Worm (Caenorhabditis elegans) whole organism, L4 larva: Measurements from ENCODE around the gene sas-5.

Experiments used
- D1046.2 ChIP-seq: fragments of 200-800 bp; sonication (Bioruptor generic); IDR thresholded peaks from 2 replicates; pipeline ENCODE4 v1.3.6; 2022; ENCODE audit warnings: missing genetic modification characterization, missing compliant biosample characterization
- F26F4.8 ChIP-seq: fragments of 200-800 bp; sonication (Bioruptor generic); conservative IDR thresholded peaks from 2 replicates; pipeline ENCODE4 v1.3.6; 2022; ENCODE audit warnings: missing genetic modification characterization, missing compliant biosample characterization
- F44E2.7 ChIP-seq: fragments of 200-800 bp; sonication (Bioruptor generic); IDR thresholded peaks from 2 replicates; pipeline ENCODE4 v2.1.2; 2022; ENCODE audit warnings: missing genetic modification characterization, missing compliant biosample characterization
- T26A8.4 ChIP-seq: fragments of 200-800 bp; sonication (Bioruptor generic); IDR thresholded peaks from 2 replicates; pipeline ENCODE4 v1.3.6; 2022; ENCODE audit warnings: missing genetic modification characterization, missing compliant biosample characterization
- Y48G9A.11 ChIP-seq: fragments of 200-800 bp; sonication (Bioruptor generic); IDR thresholded peaks from 2 replicates; pipeline ENCODE4 v1.3.6; 2022; ENCODE audit warnings: missing genetic modification reagents, missing genetic modification characterization, missing compliant biosample characterization
- ZK546.5 ChIP-seq, 2 experiments: sonication (generic microtip); optimal IDR thresholded peaks; 2 replicates each; lab custom pipeline; 2017; ENCODE audit warnings: missing biosample characterization in 2 of 2, missing genetic modification characterization in 2 of 2
- aha-1 ChIP-seq: fragments of 150-350 bp; peaks from one replicate; lab custom pipeline; 2014; ENCODE audit warnings: missing biosample characterization, missing genetic modification characterization
- ama-1 ChIP-seq: fragments of 150-350 bp; optimal IDR thresholded peaks from 2 replicates; lab custom pipeline; 2014; ENCODE audit warnings: inconsistent platforms, mixed read lengths
- arid-1 ChIP-seq: fragments of 200-800 bp; sonication (Bioruptor generic); conservative IDR thresholded peaks from 2 replicates; pipeline ENCODE4 v1.3.6; 2022; ENCODE audit warnings: missing genetic modification reagents, missing genetic modification characterization, missing compliant biosample characterization
- attf-4 ChIP-seq: sonication (generic microtip); optimal IDR thresholded peaks from 3 replicates; lab custom pipeline; 2017; ENCODE audit warnings: missing biosample characterization, missing genetic modification characterization
- ceh-32 ChIP-seq: sonication (generic microtip); optimal IDR thresholded peaks from 2 replicates; lab custom pipeline; 2016; ENCODE audit warnings: mild to moderate bottlenecking, missing genetic modification characterization, missing compliant biosample characterization; ENCODE audit not compliant: poor library complexity
- ceh-82 ChIP-seq: sonication (generic microtip); optimal IDR thresholded peaks from 2 replicates; lab custom pipeline; 2017; ENCODE audit warnings: missing biosample characterization, missing genetic modification characterization
- ces-1 ChIP-seq: fragments of 150-350 bp; sonication (generic microtip); optimal IDR thresholded peaks from 4 replicates; lab custom pipeline; 2014; ENCODE audit warnings: missing biosample characterization, missing genetic modification reagents, missing genetic modification characterization
- cey-2 ChIP-seq: sonication (generic microtip); optimal IDR thresholded peaks from 3 replicates; lab custom pipeline; 2017; ENCODE audit warnings: missing genetic modification characterization, mild to moderate bottlenecking, missing compliant biosample characterization, antibody characterized with exemption, borderline replicate concordance; ENCODE audit not compliant: insufficient read depth
- daf-16 ChIP-seq, 3 experiments: sonication (generic microtip); optimal IDR thresholded peaks; 2 replicates each; lab custom pipeline; 2016 to 2017; ENCODE audit warnings: missing genetic modification characterization in 3 of 3, missing genetic modification reagents in 3 of 3, mild to moderate bottlenecking in 2 of 3, missing compliant biosample characterization in 2 of 3, missing biosample characterization in 1 of 3, moderate library complexity in 1 of 3
- daf-8 ChIP-seq: fragments of 200-800 bp; sonication (Bioruptor generic); IDR thresholded peaks from 2 replicates; pipeline ENCODE4 v1.3.6; 2022; ENCODE audit warnings: missing genetic modification characterization, missing compliant biosample characterization
- dmd-6 ChIP-seq: fragments of 200-800 bp; sonication (Bioruptor generic); IDR thresholded peaks from 2 replicates; pipeline ENCODE4 v1.3.6; 2022; ENCODE audit warnings: missing genetic modification reagents, missing genetic modification characterization, missing compliant biosample characterization
- dmd-9 ChIP-seq: fragments of 200-800 bp; sonication (Bioruptor generic); IDR thresholded peaks from 2 replicates; pipeline ENCODE4 v1.3.6; 2022; ENCODE audit warnings: missing genetic modification reagents, missing genetic modification characterization, missing compliant biosample characterization
- duxl-1 ChIP-seq: sonication (generic microtip); optimal IDR thresholded peaks from 2 replicates; lab custom pipeline; 2016; ENCODE audit warnings: mild to moderate bottlenecking, missing genetic modification characterization, moderate library complexity, missing compliant biosample characterization; ENCODE audit not compliant: poor library complexity
- dve-1 ChIP-seq: sonication (generic microtip); optimal IDR thresholded peaks from 2 replicates; lab custom pipeline; 2017; ENCODE audit warnings: antibody characterized with exemption, mild to moderate bottlenecking, missing genetic modification characterization, missing compliant biosample characterization; ENCODE audit not compliant: insufficient read depth
- egl-43 ChIP-seq: fragments of 200-800 bp; sonication (Bioruptor generic); IDR thresholded peaks from 2 replicates; pipeline ENCODE4 v1.3.6; 2022; ENCODE audit warnings: missing genetic modification reagents, missing genetic modification characterization, missing compliant biosample characterization
- fkh-10 ChIP-seq: fragments of 150-350 bp; optimal IDR thresholded peaks from 2 replicates; lab custom pipeline; 2014; ENCODE audit warnings: missing biosample characterization, missing genetic modification reagents, missing genetic modification characterization
- hmg-1.1 ChIP-seq: fragments of 200-800 bp; sonication (Bioruptor generic); IDR thresholded peaks from 2 replicates; pipeline ENCODE4 v1.3.6; 2022; ENCODE audit warnings: missing genetic modification reagents, missing genetic modification characterization, missing compliant biosample characterization
- lin-1 ChIP-seq: fragments of 200-800 bp; sonication (Bioruptor generic); IDR thresholded peaks from 2 replicates; pipeline ENCODE4 v1.3.6; 2022; ENCODE audit warnings: missing genetic modification reagents, missing genetic modification characterization, missing compliant biosample characterization
- lin-38 ChIP-seq: fragments of 200-800 bp; sonication (Bioruptor generic); IDR thresholded peaks from 2 replicates; pipeline ENCODE4 v1.3.6; 2022; ENCODE audit warnings: missing genetic modification reagents, missing genetic modification characterization, missing compliant biosample characterization
- lir-3 ChIP-seq: sonication (generic microtip); optimal IDR thresholded peaks from 2 replicates; lab custom pipeline; 2016; ENCODE audit warnings: mild to moderate bottlenecking, missing genetic modification characterization, missing compliant biosample characterization
- mdl-1 ChIP-seq, 2 experiments: fragments of 150-350 bp in 1 of 2; sonication (generic microtip) in 1 of 2; optimal IDR thresholded peaks; 2 replicates each; lab custom pipeline; 2014 to 2017; ENCODE audit warnings: missing biosample characterization in 2 of 2, missing genetic modification characterization in 2 of 2
- mdt-29 ChIP-seq: fragments of 200-800 bp; sonication (Bioruptor generic); IDR thresholded peaks from 2 replicates; pipeline ENCODE4 v1.3.6; 2022; ENCODE audit warnings: missing genetic modification reagents, missing genetic modification characterization, missing compliant biosample characterization
- mxl-3 ChIP-seq: fragments of 200-800 bp; sonication (Bioruptor generic); optimal IDR thresholded peaks from 2 replicates; lab custom pipeline; 2018; ENCODE audit warnings: mild to moderate bottlenecking, missing genetic modification characterization, missing compliant biosample characterization
- nhr-11 ChIP-seq: fragments of 150-350 bp; optimal IDR thresholded peaks from 2 replicates; lab custom pipeline; 2014; ENCODE audit warnings: missing biosample characterization, missing genetic modification characterization
- nhr-237 ChIP-seq: sonication (generic microtip); optimal IDR thresholded peaks from 2 replicates; lab custom pipeline; 2017; ENCODE audit warnings: missing biosample characterization, missing genetic modification characterization
- nhr-28 ChIP-seq: fragments of 150-350 bp; optimal IDR thresholded peaks from 2 replicates; lab custom pipeline; 2014; ENCODE audit warnings: missing biosample characterization, missing genetic modification characterization
- nhr-42 ChIP-seq: fragments of 200-800 bp; sonication (Bioruptor generic); IDR thresholded peaks from 2 replicates; pipeline ENCODE4 v1.3.6; 2022; ENCODE audit warnings: missing genetic modification characterization, missing compliant biosample characterization
- nhr-6 ChIP-seq: fragments of 150-350 bp; optimal IDR thresholded peaks from 2 replicates; lab custom pipeline; 2014; ENCODE audit warnings: missing biosample characterization, missing genetic modification characterization
- php-3 ChIP-seq: fragments of 200-800 bp; sonication (Bioruptor generic); IDR thresholded peaks from 2 replicates; pipeline ENCODE4 v1.3.6; 2022; ENCODE audit warnings: missing genetic modification reagents, missing genetic modification characterization, missing compliant biosample characterization
- pqm-1 ChIP-seq: sonication (generic microtip); optimal IDR thresholded peaks from 2 replicates; lab custom pipeline; 2017; ENCODE audit warnings: missing biosample characterization, missing genetic modification characterization
- set-16 ChIP-seq: fragments of 200-800 bp; sonication (Bioruptor generic); IDR thresholded peaks from 2 replicates; pipeline ENCODE4 v1.3.6; 2022; ENCODE audit warnings: missing genetic modification reagents, missing genetic modification characterization, missing compliant biosample characterization
- skn-1 ChIP-seq: fragments of 150-350 bp; optimal IDR thresholded peaks from 2 replicates; lab custom pipeline; 2014; ENCODE audit warnings: missing biosample characterization, missing genetic modification characterization
- unc-39 ChIP-seq: sonication (generic microtip); optimal IDR thresholded peaks from 2 replicates; lab custom pipeline; 2017; ENCODE audit warnings: missing biosample characterization, missing genetic modification characterization
- zag-1 ChIP-seq: fragments of 150-350 bp; optimal IDR thresholded peaks from 2 replicates; lab custom pipeline; 2014; ENCODE audit warnings: missing biosample characterization, missing genetic modification characterization
- zfp-2 ChIP-seq: sonication (generic microtip); optimal IDR thresholded peaks from 2 replicates; lab custom pipeline; 2016; ENCODE audit warnings: mild to moderate bottlenecking, missing genetic modification characterization, missing compliant biosample characterization
- zfp-3 ChIP-seq: fragments of 200-800 bp; sonication (Bioruptor generic); conservative IDR thresholded peaks from 2 replicates; pipeline ENCODE4 v1.3.6; 2022; ENCODE audit warnings: missing genetic modification reagents, missing genetic modification characterization, missing compliant biosample characterization

Gene sas-5

DNA sequence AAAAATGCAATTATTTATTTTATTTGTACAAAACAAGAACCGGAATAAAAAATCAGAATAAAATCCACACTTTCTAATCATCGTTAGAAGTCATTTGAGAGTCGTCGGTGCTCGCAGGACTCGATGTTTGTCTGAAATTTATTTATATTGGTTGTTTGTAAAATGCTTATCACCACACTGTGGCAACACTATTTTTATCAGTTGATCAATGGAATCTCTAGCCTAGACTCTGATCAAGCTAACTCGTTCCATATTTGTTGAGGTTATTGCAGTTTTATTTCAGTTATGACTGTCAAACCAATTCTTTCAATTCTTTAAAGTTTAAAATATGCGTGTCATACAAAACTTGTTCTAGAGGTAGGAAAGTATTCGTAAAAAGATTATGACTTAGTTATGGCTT is 6.1 kb upstream of the sas-5 start, which contains the start of gene dhs-20:
Gene dhs-20 (minus strand): TSS at position 80 of the 400 bp plus-strand sequence.
- TF ChIP-seq ZK546.5 (tag; optimal IDR thresholded peaks at IDR 0.05; lab: Kevin White, UChicago) (no peak), F26F4.8 (GFP tag; lab: Robert Waterston, UW) (no peak), zfp-2 (tag; lab: Kevin White, UChicago) (no peak), nhr-11 (tag; lab: Kevin White, UChicago) (no peak), daf-16 (GFP tag; optimal IDR thresholded peaks at IDR 0.05; lab: Kevin White, UChicago) (no peak), daf-16 (tag; optimal IDR thresholded peaks at IDR 0.05; lab: Kevin White, UChicago) (peak; percentile 86), nhr-28 (tag; lab: Kevin White, UChicago) (peak; percentile 60), zfp-3 (GFP tag; lab: Robert Waterston, UW) (no peak), aha-1 (peak; percentile 35), pqm-1 (peak; percentile 14), dve-1 (tag; lab: Kevin White, UChicago) (peak; percentile 41), dmd-6 (GFP tag; lab: Robert Waterston, UW) (peak; percentile 23; the same call in 1 of the 2 replicates), ces-1 (no peak)

DNA sequence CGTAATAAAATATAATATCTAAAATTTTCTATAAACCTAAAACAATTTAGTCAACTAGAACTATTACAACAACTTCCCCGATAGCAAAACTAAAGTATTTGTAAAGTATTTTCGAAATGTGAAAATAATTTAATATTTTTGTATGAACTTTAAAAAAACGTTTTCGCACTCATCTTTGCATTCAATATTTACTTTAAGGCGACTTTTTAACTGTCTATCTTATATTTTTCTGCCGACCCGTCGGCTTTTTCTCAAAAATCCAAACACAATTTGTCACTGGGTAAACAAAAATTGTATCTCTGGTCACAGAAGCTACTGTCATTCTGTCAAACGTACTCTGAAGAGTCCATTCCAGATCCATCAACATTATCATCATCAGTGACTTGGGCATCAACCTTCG is 5.3 kb upstream of the sas-5 start:
- TF ChIP-seq cey-2 (tag; lab: Kevin White, UChicago) (no peak), lin-1 (GFP tag; lab: Robert Waterston, UW) (no peak), F44E2.7 (no peak), F26F4.8 (GFP tag; lab: Robert Waterston, UW) (no peak), T26A8.4 (GFP tag; lab: Robert Waterston, UW) (no peak), unc-39 (no peak)

- TF ChIP-seq hmg-1.1 (no peak), egl-43 (GFP tag; lab: Robert Waterston, UW) (no peak), F26F4.8 (GFP tag; lab: Robert Waterston, UW) (no peak), fkh-10 (GFP tag; lab: Kevin White, UChicago) (no peak), mdt-29 (GFP tag; lab: Robert Waterston, UW) (no peak), Y48G9A.11 (no peak), dmd-9 (GFP tag; lab: Robert Waterston, UW) (no peak), mdl-1 (tag; optimal IDR thresholded peaks at IDR 0.05; lab: Kevin White, UChicago) (no peak), lin-38 (GFP tag; lab: Robert Waterston, UW) (no peak), zag-1 (no peak), nhr-28 (tag; lab: Kevin White, UChicago) (no peak), nhr-237 (tag; lab: Kevin White, UChicago) (no peak), nhr-42 (GFP tag; lab: Robert Waterston, UW) (no peak), mxl-3 (GFP tag; lab: Kevin White, UChicago) (no peak), ama-1 (lab: Kevin White, UChicago) (no peak), set-16 (GFP tag; lab: Robert Waterston, UW) (no peak), daf-16 (GFP tag; optimal IDR thresholded peaks at IDR 0.05; lab: Kevin White, UChicago) (no peak), daf-16 (tag; optimal IDR thresholded peaks at IDR 0.05; lab: Kevin White, UChicago) (no peak)
Measured at ce11 chrV:11606424-11606823, 4.1 kb upstream of the sas-5 start, which contains the start of gene idpp-16. TSS of gene idpp-16 (minus strand) at chrV:11606524.

- no peak for TF ChIP-seq daf-8 (GFP tag; lab: Robert Waterston, UW)
- no peak for TF ChIP-seq dve-1 (tag; lab: Kevin White, UChicago)
- TF ChIP-seq skn-1 (tag; lab: Kevin White, UChicago): no peak
- no peak for TF ChIP-seq lir-3 (tag; lab: Kevin White, UChicago)
- no peak for TF ChIP-seq nhr-6 (tag; lab: Kevin White, UChicago)
- TF ChIP-seq attf-4: no peak
- TF ChIP-seq duxl-1 (tag; lab: Kevin White, UChicago): no peak
- TF ChIP-seq arid-1 (GFP tag; lab: Robert Waterston, UW): no peak
- TF ChIP-seq D1046.2 (GFP tag; lab: Robert Waterston, UW): no peak
- TF ChIP-seq php-3 (GFP tag; lab: Robert Waterston, UW): no peak
- TF ChIP-seq mdt-29 (GFP tag; lab: Robert Waterston, UW): no peak
- TF ChIP-seq ceh-32 (tag; lab: Kevin White, UChicago): no peak
- no peak for TF ChIP-seq ceh-82 (tag; lab: Kevin White, UChicago)
- TF ChIP-seq mdl-1 (tag; optimal IDR thresholded peaks at IDR 0.05; lab: Kevin White, UChicago): no peak
- no peak for TF ChIP-seq lin-38 (GFP tag; lab: Robert Waterston, UW)
Measured at ce11 chrV:11610049-11610448, 488 bp upstream of the sas-5 start, which contains the start of gene piit-1. TSS of gene piit-1 (minus strand) at chrV:11610149.
